Worm (Caenorhabditis elegans) whole organism, L1 larva: ENCODE results near the gene slc-17.3.

Source experiments
- C16A3.4 ChIP-seq: fragments of 150-350 bp; optimal IDR thresholded peaks from 2 replicates; lab custom pipeline; 2014; ENCODE audit warnings: missing biosample characterization, missing genetic modification characterization
- F16B12.6 ChIP-seq: fragments of 150-350 bp; optimal IDR thresholded peaks from 2 replicates; lab custom pipeline; 2014; ENCODE audit warnings: missing biosample characterization, missing genetic modification characterization
- aha-1 ChIP-seq: fragments of 150-350 bp; optimal IDR thresholded peaks from 2 replicates; lab custom pipeline; 2014; ENCODE audit warnings: missing biosample characterization, missing genetic modification characterization
- alr-1 ChIP-seq: fragments of 200-800 bp; sonication (Bioruptor generic); optimal IDR thresholded peaks from 2 replicates; lab custom pipeline; 2018; ENCODE audit warnings: borderline replicate concordance, mild to moderate bottlenecking, missing genetic modification characterization, missing compliant biosample characterization
- aly-2 ChIP-seq: fragments of 150-350 bp; optimal IDR thresholded peaks from 2 replicates; lab custom pipeline; 2014; ENCODE audit warnings: missing biosample characterization, missing genetic modification characterization
- ceh-88 ChIP-seq: fragments of 200-800 bp; sonication (Bioruptor generic); IDR thresholded peaks from 2 replicates; pipeline ENCODE4 v1.3.6; 2022; ENCODE audit warnings: missing genetic modification characterization, missing compliant biosample characterization
- ceh-90 ChIP-seq: sonication (generic microtip); optimal IDR thresholded peaks from 2 replicates; lab custom pipeline; 2016; ENCODE audit warnings: missing genetic modification characterization, missing compliant biosample characterization
- dpl-1 ChIP-seq, 3 experiments: fragments of 150-350 bp in 2 of 3; sonication (generic microtip) in 1 of 3; optimal IDR thresholded peaks; 2 replicates each; lab custom pipeline; 2014 to 2017; ENCODE audit warnings: missing biosample characterization in 3 of 3, missing genetic modification characterization in 3 of 3, missing genetic modification reagents in 3 of 3
- dsc-1 ChIP-seq: sonication (generic microtip); optimal IDR thresholded peaks from 2 replicates; lab custom pipeline; 2016; ENCODE audit warnings: mild to moderate bottlenecking, missing genetic modification characterization, missing compliant biosample characterization
- efl-1 ChIP-seq, 4 experiments: fragments of 150-350 bp; optimal IDR thresholded peaks in 3 of 4; peaks in 1 of 4; 1 replicate in 1 of 4; 2 replicates in 3 of 4; lab custom pipeline; 2014; ENCODE audit warnings: missing biosample characterization in 2 of 4, missing genetic modification characterization in 2 of 4, missing genetic modification reagents in 2 of 4
- egl-13 ChIP-seq: sonication (generic microtip); optimal IDR thresholded peaks from 2 replicates; lab custom pipeline; 2016; ENCODE audit warnings: missing genotype, missing genetic modification reagents, missing genetic modification characterization, missing compliant biosample characterization
- egl-27 ChIP-seq, 2 experiments: fragments of 150-350 bp in 1 of 2; sonication (generic microtip); optimal IDR thresholded peaks; 3 replicates each; lab custom pipeline; 2017 to 2018; ENCODE audit warnings: missing biosample characterization in 2 of 2, missing genetic modification characterization in 2 of 2, missing genetic modification reagents in 2 of 2
- elt-2 ChIP-seq: sonication (generic microtip); optimal IDR thresholded peaks from 2 replicates; lab custom pipeline; 2016; ENCODE audit warnings: missing genetic modification characterization, mild to moderate bottlenecking, inconsistent platforms, missing compliant biosample characterization, missing genetic modification reagents
- elt-3 ChIP-seq, 6 experiments: fragments of 150-350 bp in 1 of 6; sonication (generic microtip); optimal IDR thresholded peaks; 2 replicates each; lab custom pipeline; 2017 to 2018; ENCODE audit warnings: missing biosample characterization in 6 of 6, missing genetic modification characterization in 6 of 6, inconsistent platforms in 1 of 6
- fkh-10 ChIP-seq: sonication (generic microtip); optimal IDR thresholded peaks from 2 replicates; lab custom pipeline; 2017; ENCODE audit warnings: missing biosample characterization, missing genetic modification reagents, missing genetic modification characterization
- fkh-4 ChIP-seq: sonication (generic microtip); optimal IDR thresholded peaks from 2 replicates; lab custom pipeline; 2016; ENCODE audit warnings: missing compliant biosample characterization, missing genetic modification characterization, borderline replicate concordance
- fkh-8 ChIP-seq: sonication (generic microtip); optimal IDR thresholded peaks from 2 replicates; lab custom pipeline; 2016; ENCODE audit warnings: mild to moderate bottlenecking, missing genetic modification characterization, missing compliant biosample characterization
- fos-1 ChIP-seq: fragments of 150-350 bp; optimal IDR thresholded peaks from 2 replicates; lab custom pipeline; 2014; ENCODE audit warnings: missing biosample characterization, missing genetic modification characterization
- isw-1 ChIP-seq: fragments of 200-800 bp; sonication (Bioruptor generic); IDR thresholded peaks from 2 replicates; pipeline ENCODE4 v1.3.6; 2022; ENCODE audit warnings: missing genetic modification characterization, missing compliant biosample characterization
- jun-1 ChIP-seq: fragments of 150-350 bp; optimal IDR thresholded peaks from 2 replicates; lab custom pipeline; 2014; ENCODE audit warnings: missing biosample characterization, missing genetic modification reagents, missing genetic modification characterization
- lin-15B ChIP-seq: fragments of 150-350 bp; sonication (generic microtip); optimal IDR thresholded peaks from 3 replicates; lab custom pipeline; 2014; ENCODE audit warnings: missing biosample characterization, missing genetic modification characterization
- lsy-2 ChIP-seq, 2 experiments: fragments of 150-350 bp; optimal IDR thresholded peaks; 2 replicates each; lab custom pipeline; 2014; ENCODE audit warnings: missing biosample characterization in 2 of 2, missing genetic modification characterization in 2 of 2
- mdl-1 ChIP-seq, 2 experiments: fragments of 150-350 bp; optimal IDR thresholded peaks; 2 replicates each; lab custom pipeline; 2014 to 2017; ENCODE audit warnings: missing biosample characterization in 2 of 2, missing genetic modification characterization in 2 of 2, inconsistent platforms in 1 of 2
- mep-1 ChIP-seq: fragments of 150-350 bp; optimal IDR thresholded peaks from 2 replicates; lab custom pipeline; 2014; ENCODE audit warnings: missing biosample characterization, missing genetic modification characterization
- nhr-11 ChIP-seq: fragments of 150-350 bp; optimal IDR thresholded peaks from 2 replicates; lab custom pipeline; 2014; ENCODE audit warnings: missing biosample characterization, missing genetic modification characterization
- nhr-12 ChIP-seq: sonication (generic microtip); optimal IDR thresholded peaks from 2 replicates; lab custom pipeline; 2017; ENCODE audit warnings: missing biosample characterization, missing genetic modification characterization
- nhr-19 ChIP-seq: fragments of 200-800 bp; sonication (Bioruptor generic); conservative IDR thresholded peaks from 2 replicates; pipeline ENCODE4 v1.3.6; 2022; ENCODE audit warnings: missing genetic modification characterization, missing compliant biosample characterization
- nhr-20 ChIP-seq: sonication (generic microtip); optimal IDR thresholded peaks from 2 replicates; lab custom pipeline; 2016; ENCODE audit warnings: mild to moderate bottlenecking, missing genetic modification characterization, missing compliant biosample characterization
- nhr-237 ChIP-seq: fragments of 150-350 bp; optimal IDR thresholded peaks from 2 replicates; lab custom pipeline; 2014; ENCODE audit warnings: missing biosample characterization, missing genetic modification characterization
- nhr-28 ChIP-seq: fragments of 150-350 bp; optimal IDR thresholded peaks from 2 replicates; lab custom pipeline; 2014; ENCODE audit warnings: missing biosample characterization, missing genetic modification characterization
- nhr-76 ChIP-seq: sonication (generic microtip); optimal IDR thresholded peaks from 2 replicates; lab custom pipeline; 2017; ENCODE audit warnings: missing biosample characterization, missing genetic modification characterization
- nhr-85 ChIP-seq: sonication (generic microtip); peaks from one replicate; lab custom pipeline; 2016; ENCODE audit warnings: missing genetic modification characterization, inconsistent platforms, missing compliant biosample characterization
- pqm-1 ChIP-seq: sonication (generic microtip); optimal IDR thresholded peaks from 3 replicates; lab custom pipeline; 2017; ENCODE audit warnings: missing biosample characterization, missing genetic modification characterization
- skn-1 ChIP-seq: fragments of 150-350 bp; optimal IDR thresholded peaks from 2 replicates; lab custom pipeline; 2014; ENCODE audit warnings: missing biosample characterization, missing genetic modification characterization
- snu-23 ChIP-seq: sonication (generic microtip); optimal IDR thresholded peaks from 2 replicates; lab custom pipeline; 2016; ENCODE audit warnings: missing genetic modification characterization, missing compliant biosample characterization
- sox-4 ChIP-seq: sonication (generic microtip); optimal IDR thresholded peaks from 2 replicates; lab custom pipeline; 2016; ENCODE audit warnings: missing genetic modification characterization, missing compliant biosample characterization
- sptf-1 ChIP-seq: fragments of 150-350 bp; optimal IDR thresholded peaks from 2 replicates; lab custom pipeline; 2014; ENCODE audit warnings: missing biosample characterization, missing genetic modification characterization
- tlp-1 ChIP-seq: fragments of 150-350 bp; optimal IDR thresholded peaks from 2 replicates; lab custom pipeline; 2014; ENCODE audit warnings: missing biosample characterization, missing genetic modification characterization
- unc-86 ChIP-seq: sonication (generic microtip); optimal IDR thresholded peaks from 2 replicates; lab custom pipeline; 2016; ENCODE audit warnings: missing genetic modification characterization, missing compliant biosample characterization
- unc-98 ChIP-seq: fragments of 200-800 bp; sonication (Bioruptor generic); IDR thresholded peaks from 2 replicates; pipeline ENCODE4 v1.3.6; 2022; ENCODE audit warnings: missing genetic modification characterization, missing compliant biosample characterization
- vab-15 ChIP-seq: sonication (generic microtip); optimal IDR thresholded peaks from 2 replicates; lab custom pipeline; 2017; ENCODE audit warnings: missing genotype, mild to moderate bottlenecking, missing genetic modification characterization, missing compliant biosample characterization
- xbp-1 ChIP-seq: sonication (generic microtip); optimal IDR thresholded peaks from 2 replicates; lab custom pipeline; 2016; ENCODE audit warnings: missing genetic modification characterization, missing compliant biosample characterization
- zag-1 ChIP-seq: fragments of 150-350 bp; optimal IDR thresholded peaks from 2 replicates; lab custom pipeline; 2014; ENCODE audit warnings: missing biosample characterization, missing genetic modification characterization
- zip-4 ChIP-seq: fragments of 200-800 bp; sonication (Bioruptor generic); optimal IDR thresholded peaks from 2 replicates; lab custom pipeline; 2018; ENCODE audit warnings: mild to moderate bottlenecking, missing genetic modification characterization, moderate library complexity, missing compliant biosample characterization
- ztf-11 ChIP-seq, 2 experiments: sonication (generic microtip); optimal IDR thresholded peaks; 2 replicates each; lab custom pipeline; 2016 to 2017; ENCODE audit warnings: missing genetic modification characterization in 2 of 2, missing biosample characterization in 1 of 2, missing compliant biosample characterization in 1 of 2

The slc-17.3 gene

DNA sequence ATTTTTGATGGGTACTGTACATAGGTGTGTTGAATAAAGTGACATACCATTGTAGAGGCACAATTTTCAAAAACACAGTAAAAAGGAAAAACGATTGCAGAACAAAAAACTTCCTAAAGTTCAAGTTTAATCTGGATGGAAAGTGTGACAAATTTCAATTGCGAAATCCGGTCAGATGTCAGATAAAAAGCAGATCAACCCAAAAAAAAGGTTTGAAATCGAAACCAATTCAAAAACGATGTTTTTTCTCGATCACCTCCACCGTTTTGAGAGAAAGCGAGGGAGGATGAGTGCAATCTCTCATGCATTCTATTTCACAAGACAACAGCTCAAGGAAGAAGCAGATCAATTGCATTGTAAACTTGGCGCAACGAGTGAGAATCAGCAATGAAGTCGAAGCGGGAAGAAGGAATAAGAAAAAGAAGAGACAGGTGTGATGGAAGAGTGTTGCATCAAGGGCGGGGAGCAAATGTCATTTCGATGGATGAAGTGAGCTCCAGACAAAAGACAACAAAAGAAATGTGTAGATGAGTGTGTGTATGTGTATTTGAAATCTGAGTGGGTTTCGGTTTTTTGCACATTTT lies 15.1 kb upstream of the slc-17.3 start (continued):
- TF ChIP-seq lsy-2 (tag; optimal IDR thresholded peaks at IDR 0.05; lab: Kevin White, UChicago) (peak in 1 of 2 experiments; percentile 54), nhr-85 (tag; lab: Kevin White, UChicago) (no peak), mep-1 (tag; lab: Kevin White, UChicago) (no peak), sptf-1 (no peak), skn-1 (tag; lab: Kevin White, UChicago) (no peak), ceh-90 (no peak), snu-23 (GFP tag; lab: Kevin White, UChicago) (peak; percentile 20), efl-1 (optimal IDR thresholded peaks at IDR 0.05; lab: Kevin White, UChicago) (no peak), efl-1 (GFP tag; optimal IDR thresholded peaks at IDR 0.05 in 1 of 2; lab: Kevin White, UChicago) (peak in 1 of 2 experiments; percentile 61), aha-1 (tag; lab: Kevin White, UChicago) (no peak), elt-3 (tag; optimal IDR thresholded peaks at IDR 0.05; lab: Kevin White, UChicago) (no peak), nhr-237 (tag; lab: Kevin White, UChicago) (no peak), mdl-1 (tag; optimal IDR thresholded peaks at IDR 0.05; lab: Kevin White, UChicago) (no peak), C16A3.4 (tag; lab: Kevin White, UChicago) (no peak), alr-1 (no peak), zip-4 (GFP tag; lab: Kevin White, UChicago) (no peak), aly-2 (tag; lab: Kevin White, UChicago) (no peak), nhr-12 (tag; lab: Kevin White, UChicago) (no peak), zag-1 (no peak), F16B12.6 (tag; lab: Kevin White, UChicago) (no peak), fkh-8 (no peak), egl-27 (tag; optimal IDR thresholded peaks at IDR 0.05; lab: Kevin White, UChicago) (no peak), lin-15B (tag; lab: Kevin White, UChicago) (no peak), nhr-19 (GFP tag; lab: Robert Waterston, UW) (peak; percentile 10; the same call in 1 of the 2 replicates), jun-1 (tag; lab: Kevin White, UChicago) (no peak), sox-4 (tag; lab: Kevin White, UChicago) (no peak), nhr-28 (tag; lab: Kevin White, UChicago) (no peak), isw-1 (GFP tag; lab: Robert Waterston, UW) (no peak), elt-2 (tag; lab: Kevin White, UChicago) (no peak), unc-98 (GFP tag; lab: Robert Waterston, UW) (no peak), dsc-1 (peak; percentile 50), nhr-76 (tag; lab: Kevin White, UChicago) (no peak)

DNA sequence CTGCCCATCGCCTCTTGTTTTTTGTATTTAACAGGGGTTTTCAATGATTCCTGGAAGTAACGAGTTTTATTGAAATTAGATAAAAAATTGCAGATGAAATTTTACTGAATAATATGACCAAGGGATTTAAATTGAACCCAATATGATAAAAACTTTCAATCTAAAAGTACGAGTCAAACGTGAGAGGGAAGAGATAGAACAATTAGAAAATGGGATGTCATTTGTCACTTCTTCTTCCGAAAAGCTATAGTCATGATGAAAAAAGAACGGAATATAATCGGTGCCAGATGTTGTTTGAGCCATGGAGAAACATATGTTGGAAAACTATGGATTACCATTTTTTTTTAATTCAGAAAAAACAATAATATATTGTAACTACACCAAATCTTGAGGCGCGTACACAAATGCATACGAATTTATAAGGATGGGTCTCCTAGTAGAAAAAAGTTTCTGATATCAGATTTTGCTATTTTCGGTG lies 13.8 kb upstream of the slc-17.3 start, which contains the start of gene sup-18:
TSS of gene sup-18 (minus strand) at position 51 of the 478 bp plus-strand sequence.
- no peak for TF ChIP-seq mep-1 (tag; lab: Kevin White, UChicago)
- TF ChIP-seq fkh-4 = peak; percentile 59
- peak; percentile 87 for TF ChIP-seq dsc-1
- no peak for TF ChIP-seq tlp-1
- TF ChIP-seq pqm-1 = no peak

DNA sequence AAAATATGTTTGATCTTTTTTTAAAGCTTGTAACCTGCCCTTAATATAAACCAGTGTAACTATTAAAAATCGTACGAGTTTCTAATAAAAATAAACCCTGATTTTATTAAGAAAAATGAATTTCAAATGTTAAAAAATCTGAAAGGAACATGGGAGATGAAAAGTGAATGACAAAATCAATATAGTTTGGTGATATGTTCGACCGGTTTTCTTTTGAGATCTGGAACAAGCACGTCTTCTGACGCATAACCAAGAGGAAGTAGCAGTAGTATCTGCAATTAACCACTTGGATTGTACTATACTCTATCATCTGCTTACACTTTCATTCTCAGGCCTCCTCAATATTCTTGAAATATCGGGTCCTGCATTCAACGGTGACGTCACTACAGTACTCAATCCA lies 12.0 kb upstream of the slc-17.3 start:
- TF ChIP-seq nhr-20 (no peak), fkh-10 (GFP tag; lab: Kevin White, UChicago) (no peak), nhr-12 (tag; lab: Kevin White, UChicago) (no peak), nhr-11 (tag; lab: Kevin White, UChicago) (no peak), ceh-88 (GFP tag; lab: Robert Waterston, UW) (no peak), fos-1 (no peak), dpl-1 (GFP tag; optimal IDR thresholded peaks at IDR 0.05; lab: Kevin White, UChicago) (no peak), vab-15 (tag; lab: Kevin White, UChicago) (no peak), ztf-11 (tag; optimal IDR thresholded peaks at IDR 0.05; lab: Kevin White, UChicago) (no peak), unc-86 (tag; lab: Kevin White, UChicago) (no peak), C16A3.4 (tag; lab: Kevin White, UChicago) (no peak), xbp-1 (tag; lab: Kevin White, UChicago) (no peak), aly-2 (tag; lab: Kevin White, UChicago) (no peak), skn-1 (tag; lab: Kevin White, UChicago) (no peak), egl-13 (tag; lab: Kevin White, UChicago) (no peak)
- TF ChIP-seq, all 84 proteins: peak for 0
